Worm (Caenorhabditis elegans) whole organism, L3 larva: Measurements from ENCODE around the gene lact-2.
A peak's percentile ranks its signal among the peaks of the same experiment; 100 is the strongest.

Experiments
- R02D3.7 ChIP-seq: fragments of 150-350 bp; optimal IDR thresholded peaks from 2 replicates; lab custom pipeline; 2014; ENCODE audit warnings: missing biosample characterization, missing genetic modification characterization
- ZK546.5 ChIP-seq: sonication (generic microtip); optimal IDR thresholded peaks from 2 replicates; lab custom pipeline; 2017; ENCODE audit warnings: missing biosample characterization, missing genetic modification characterization
- aly-2 ChIP-seq: fragments of 150-350 bp; optimal IDR thresholded peaks from 2 replicates; lab custom pipeline; 2014; ENCODE audit warnings: missing biosample characterization, missing genetic modification characterization
- ama-1 ChIP-seq: fragments of 150-350 bp; optimal IDR thresholded peaks from 2 replicates; lab custom pipeline; 2018
- ceh-16 ChIP-seq: sonication (generic microtip); optimal IDR thresholded peaks from 2 replicates; lab custom pipeline; 2017; ENCODE audit warnings: missing biosample characterization, missing genetic modification characterization
- ceh-28 ChIP-seq: fragments of 150-350 bp; optimal IDR thresholded peaks from 2 replicates; lab custom pipeline; 2014; ENCODE audit warnings: missing biosample characterization, missing genetic modification reagents, missing genetic modification characterization
- daf-12 ChIP-seq: fragments of 150-350 bp; optimal IDR thresholded peaks from 2 replicates; lab custom pipeline; 2014; ENCODE audit warnings: missing biosample characterization, missing genetic modification reagents, missing genetic modification characterization
- egl-27 ChIP-seq: sonication (generic microtip); optimal IDR thresholded peaks from 4 replicates; lab custom pipeline; 2017; ENCODE audit warnings: missing biosample characterization, missing genetic modification reagents, missing genetic modification characterization
- elt-1 ChIP-seq: fragments of 150-350 bp; optimal IDR thresholded peaks from 2 replicates; lab custom pipeline; 2014; ENCODE audit warnings: missing biosample characterization, missing genetic modification characterization
- elt-3 ChIP-seq, 3 experiments: fragments of 150-350 bp in 1 of 3; sonication (generic microtip) in 2 of 3; optimal IDR thresholded peaks; 2 replicates in 2 of 3; 4 replicates in 1 of 3; lab custom pipeline; 2014 to 2017; ENCODE audit warnings: missing biosample characterization in 3 of 3, missing genetic modification characterization in 3 of 3
- eor-1 ChIP-seq, 2 experiments: fragments of 150-350 bp; optimal IDR thresholded peaks; 2 replicates each; lab custom pipeline; 2014 to 2018; ENCODE audit warnings: missing biosample characterization in 2 of 2, missing genetic modification characterization in 2 of 2
- hmg-11 ChIP-seq: sonication (generic microtip); optimal IDR thresholded peaks from 2 replicates; lab custom pipeline; 2016; ENCODE audit warnings: missing genetic modification characterization, missing compliant biosample characterization
- jun-1 ChIP-seq: fragments of 150-350 bp; optimal IDR thresholded peaks from 2 replicates; lab custom pipeline; 2014; ENCODE audit warnings: missing biosample characterization, missing genetic modification reagents, missing genetic modification characterization
- lin-15B ChIP-seq: fragments of 150-350 bp; optimal IDR thresholded peaks from 2 replicates; lab custom pipeline; 2014; ENCODE audit warnings: missing biosample characterization, missing genetic modification characterization
- lin-39 ChIP-seq: fragments of 150-350 bp; optimal IDR thresholded peaks from 2 replicates; lab custom pipeline; 2018; ENCODE audit warnings: missing biosample characterization, missing genetic modification reagents, missing genetic modification characterization
- mdl-1 ChIP-seq: fragments of 150-350 bp; optimal IDR thresholded peaks from 2 replicates; lab custom pipeline; 2014; ENCODE audit warnings: missing biosample characterization, missing genetic modification characterization
- nfya-1 ChIP-seq: sonication (generic microtip); optimal IDR thresholded peaks from 2 replicates; lab custom pipeline; 2017; ENCODE audit warnings: missing genetic modification characterization, mild to moderate bottlenecking, missing compliant biosample characterization, antibody characterized with exemption, moderate library complexity; ENCODE audit not compliant: insufficient read depth
- nhr-11 ChIP-seq: fragments of 150-350 bp; optimal IDR thresholded peaks from 2 replicates; lab custom pipeline; 2014; ENCODE audit warnings: missing biosample characterization, missing genetic modification characterization
- nhr-12 ChIP-seq: fragments of 150-350 bp; optimal IDR thresholded peaks from 2 replicates; lab custom pipeline; 2014; ENCODE audit warnings: missing biosample characterization, missing genetic modification characterization
- nhr-23 ChIP-seq: fragments of 150-350 bp; optimal IDR thresholded peaks from 2 replicates; lab custom pipeline; 2014; ENCODE audit warnings: missing biosample characterization, missing genetic modification reagents, missing genetic modification characterization
- nhr-25 ChIP-seq: sonication (generic microtip); optimal IDR thresholded peaks from 2 replicates; lab custom pipeline; 2017; ENCODE audit warnings: missing biosample characterization, missing genetic modification characterization
- nhr-76 ChIP-seq: fragments of 150-350 bp; sonication (generic microtip); optimal IDR thresholded peaks from 5 replicates; lab custom pipeline; 2014; ENCODE audit warnings: missing biosample characterization, missing genetic modification characterization
- nhr-77 ChIP-seq: fragments of 150-350 bp; optimal IDR thresholded peaks from 2 replicates; lab custom pipeline; 2014; ENCODE audit warnings: missing biosample characterization, missing genetic modification characterization
- pha-4 ChIP-seq: fragments of 150-350 bp; optimal IDR thresholded peaks from 2 replicates; lab custom pipeline; 2014; ENCODE audit warnings: missing biosample characterization, missing genetic modification reagents, missing genetic modification characterization
- sea-2 ChIP-seq: fragments of 150-350 bp; sonication (generic microtip); optimal IDR thresholded peaks from 4 replicates; lab custom pipeline; 2014; ENCODE audit warnings: missing biosample characterization, missing genetic modification reagents, missing genetic modification characterization
- skn-1 ChIP-seq: fragments of 150-350 bp; optimal IDR thresholded peaks from 2 replicates; lab custom pipeline; 2014; ENCODE audit warnings: missing biosample characterization, missing genetic modification characterization
- snpc-4 ChIP-seq: fragments of 150-350 bp; optimal IDR thresholded peaks from 2 replicates; lab custom pipeline; 2014; ENCODE audit warnings: missing biosample characterization, missing genetic modification characterization
- tbx-2 ChIP-seq: sonication (generic microtip); optimal IDR thresholded peaks from 2 replicates; lab custom pipeline; 2016; ENCODE audit warnings: mild to moderate bottlenecking, missing genetic modification characterization, missing compliant biosample characterization
- unc-39 ChIP-seq: sonication (generic microtip); optimal IDR thresholded peaks from 4 replicates; lab custom pipeline; 2017; ENCODE audit warnings: missing biosample characterization, missing genetic modification characterization
- unc-62 ChIP-seq: fragments of 150-350 bp; sonication (generic microtip); optimal IDR thresholded peaks from 4 replicates; lab custom pipeline; 2014; ENCODE audit warnings: missing biosample characterization, missing genetic modification reagents, missing genetic modification characterization
- ztf-11 ChIP-seq: fragments of 150-350 bp; optimal IDR thresholded peaks from 2 replicates; lab custom pipeline; 2014; ENCODE audit warnings: missing biosample characterization, missing genetic modification characterization
- ztf-4 ChIP-seq: fragments of 150-350 bp; optimal IDR thresholded peaks from 2 replicates; lab custom pipeline; 2014; ENCODE audit warnings: missing biosample characterization, missing genetic modification characterization

lact-2 gene

DNA sequence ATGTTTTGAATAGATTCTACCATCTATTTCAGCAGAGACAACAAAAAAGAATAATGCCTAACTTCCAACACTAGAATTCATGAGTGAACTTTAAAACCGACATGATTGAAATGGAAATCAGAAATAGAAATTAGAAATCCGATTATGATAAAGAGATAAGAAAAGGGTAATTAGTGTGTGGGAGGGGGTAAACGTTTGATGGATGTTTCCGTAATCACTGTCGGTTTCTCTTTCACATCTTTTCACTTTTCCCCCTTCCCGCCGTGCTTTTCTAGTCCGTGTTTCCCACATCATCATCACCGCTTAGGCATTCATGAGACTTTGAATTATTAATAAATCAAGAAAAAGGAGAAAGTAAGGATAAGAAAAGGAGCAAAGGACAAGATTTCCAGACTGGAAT is 49.0 kb upstream of the lact-2 start:
- TF ChIP-seq eor-1 (tag; optimal IDR thresholded peaks at IDR 0.05; lab: Kevin White, UChicago) (no peak), egl-27 (no peak), nhr-76 (tag; lab: Kevin White, UChicago) (no peak), snpc-4 (tag; lab: Kevin White, UChicago) (no peak), aly-2 (tag; lab: Kevin White, UChicago) (no peak), ZK546.5 (no peak), skn-1 (tag; lab: Kevin White, UChicago) (no peak), jun-1 (tag; lab: Kevin White, UChicago) (no peak), nhr-25 (tag; lab: Kevin White, UChicago) (no peak), daf-12 (tag; lab: Kevin White, UChicago) (no peak), sea-2 (GFP tag; lab: Kevin White, UChicago) (no peak), elt-1 (tag; lab: Kevin White, UChicago) (no peak), lin-15B (tag; lab: Kevin White, UChicago) (no peak), ama-1 (lab: Kevin White, UChicago) (no peak), pha-4 (tag; lab: Kevin White, UChicago) (no peak), nfya-1 (tag; lab: Kevin White, UChicago) (no peak), ceh-28 (tag; lab: Kevin White, UChicago) (no peak)

DNA sequence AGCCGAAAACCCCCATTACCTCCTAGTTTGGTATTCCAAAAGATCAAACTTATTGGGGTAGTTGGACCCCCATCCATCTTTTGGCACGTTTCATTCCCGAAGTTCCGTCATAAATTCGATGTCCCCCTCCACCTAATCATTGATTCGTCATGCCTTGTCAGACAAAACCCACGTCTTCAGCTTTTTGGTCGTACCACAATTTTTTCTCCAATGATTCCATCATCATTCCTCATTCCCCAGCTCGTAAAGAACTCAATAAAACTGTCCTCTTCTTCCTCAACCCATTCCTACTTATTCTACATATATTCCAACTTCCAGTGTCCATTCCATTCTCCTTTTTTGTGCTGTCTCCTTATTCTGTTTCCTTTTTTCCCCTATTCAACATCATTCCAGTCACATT is 46.1 kb upstream of the lact-2 start, which contains the start of gene flp-4:
Gene flp-4 (plus strand): TSS at position 301 of the 400 bp plus-strand sequence.
- TF ChIP-seq nhr-77 (tag; lab: Kevin White, UChicago) (no peak), R02D3.7 (tag; lab: Kevin White, UChicago) (no peak), elt-1 (tag; lab: Kevin White, UChicago) (no peak), egl-27 (no peak)

DNA sequence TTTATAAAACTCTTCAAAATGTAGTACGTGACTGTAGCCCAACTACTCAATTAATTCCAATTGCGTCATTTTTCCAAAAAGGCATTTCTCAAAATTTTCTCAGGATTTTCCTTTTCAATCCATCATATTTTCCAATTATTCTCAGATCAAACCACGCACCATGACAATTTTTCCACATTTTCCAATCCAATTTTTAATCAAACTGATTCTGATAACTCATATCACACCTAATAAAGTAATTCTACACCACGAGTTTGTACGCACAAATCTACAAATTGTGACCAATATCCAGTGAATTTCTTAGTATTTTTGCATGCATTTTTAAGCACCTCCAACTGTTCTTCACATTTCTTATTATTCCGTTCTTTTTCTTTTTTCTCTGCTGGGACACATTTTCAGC is 43.2 kb upstream of the lact-2 start:
- TF ChIP-seq elt-3 (tag; optimal IDR thresholded peaks at IDR 0.05; lab: Kevin White, UChicago) (no peak), tbx-2 (tag; lab: Kevin White, UChicago) (no peak), nhr-11 (tag; lab: Kevin White, UChicago) (peak; percentile 91)

DNA sequence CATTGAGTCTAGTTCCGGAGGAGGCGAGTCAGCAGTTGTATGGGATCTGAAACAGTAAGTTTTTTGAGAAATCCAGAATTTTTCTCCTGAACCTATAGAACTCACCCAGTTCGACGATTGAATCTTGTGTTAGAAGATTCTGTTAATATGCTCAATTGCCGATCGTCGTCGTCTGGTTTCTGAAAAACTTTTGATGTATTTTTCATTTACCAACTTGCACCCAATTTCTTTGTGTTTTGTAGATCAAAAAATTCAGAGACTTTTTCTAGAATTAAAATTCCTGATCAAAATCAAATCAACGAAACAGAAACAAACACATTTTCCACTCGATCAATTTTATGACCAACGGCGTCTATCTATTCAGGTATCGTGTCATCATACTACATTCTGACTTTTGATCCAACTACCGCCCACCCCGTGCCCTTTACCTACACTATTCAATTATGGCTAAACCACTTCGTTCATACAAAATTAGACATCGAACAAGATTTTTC is 38.1 kb upstream of the lact-2 start, which contains the start of gene C18D1.2:
Gene C18D1.2 (plus strand): TSS at position 444 of the 494 bp plus-strand sequence.
- TF ChIP-seq sea-2 (GFP tag; lab: Kevin White, UChicago) = no peak
- TF ChIP-seq R02D3.7 (tag; lab: Kevin White, UChicago) = no peak
- no peak for TF ChIP-seq skn-1 (tag; lab: Kevin White, UChicago)
- no peak for TF ChIP-seq unc-39 (tag; lab: Kevin White, UChicago)
- TF ChIP-seq mdl-1 (tag; lab: Kevin White, UChicago) = no peak
- no peak for TF ChIP-seq ama-1 (lab: Kevin White, UChicago)
- no peak for TF ChIP-seq lin-39
- TF ChIP-seq jun-1 (tag; lab: Kevin White, UChicago) = no peak
- no peak for TF ChIP-seq nfya-1 (tag; lab: Kevin White, UChicago)
- no peak for TF ChIP-seq ztf-11 (tag; lab: Kevin White, UChicago)
- TF ChIP-seq eor-1 (tag; optimal IDR thresholded peaks at IDR 0.05; lab: Kevin White, UChicago) = no peak
- TF ChIP-seq nhr-77 (tag; lab: Kevin White, UChicago) = no peak
- TF ChIP-seq unc-62 (GFP tag; lab: Kevin White, UChicago) = no peak
- TF ChIP-seq hmg-11 (tag; lab: Kevin White, UChicago) = no peak
- TF ChIP-seq tbx-2 (tag; lab: Kevin White, UChicago) = no peak
- no peak for TF ChIP-seq ceh-16 (tag; lab: Kevin White, UChicago)
- no peak for TF ChIP-seq daf-12 (tag; lab: Kevin White, UChicago)
- TF ChIP-seq nhr-23 (tag; lab: Kevin White, UChicago) = no peak

DNA sequence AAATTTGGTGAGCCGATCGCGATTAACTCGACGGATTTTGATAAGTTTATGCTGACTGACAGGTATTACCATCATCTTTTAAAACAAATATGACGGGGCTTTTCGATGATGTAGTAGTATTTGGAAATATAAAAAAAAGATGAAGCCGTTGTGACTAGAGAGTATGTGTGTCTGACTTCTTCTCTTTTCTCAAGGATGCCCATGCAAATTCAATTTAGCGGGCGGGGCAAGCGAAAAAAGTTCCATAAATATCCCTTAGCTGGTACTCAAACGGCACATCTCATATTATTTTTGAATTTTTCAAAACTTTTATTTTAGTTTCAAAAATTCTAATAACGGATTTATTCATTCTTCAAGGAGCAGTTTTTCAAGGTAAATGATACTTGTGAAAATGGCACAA is 34.2 kb upstream of the lact-2 start, which contains the start of gene stg-1:
Gene stg-1 (minus strand): TSS at position 153 of the 400 bp plus-strand sequence.
- TF ChIP-seq ztf-4 (tag; lab: Kevin White, UChicago) (no peak), nhr-12 (no peak)
- TF ChIP-seq, all 47 proteins: peak for 0
